Worm (Caenorhabditis elegans): Measurements from ENCODE around the gene cnc-4.

Gene cnc-4

DNA sequence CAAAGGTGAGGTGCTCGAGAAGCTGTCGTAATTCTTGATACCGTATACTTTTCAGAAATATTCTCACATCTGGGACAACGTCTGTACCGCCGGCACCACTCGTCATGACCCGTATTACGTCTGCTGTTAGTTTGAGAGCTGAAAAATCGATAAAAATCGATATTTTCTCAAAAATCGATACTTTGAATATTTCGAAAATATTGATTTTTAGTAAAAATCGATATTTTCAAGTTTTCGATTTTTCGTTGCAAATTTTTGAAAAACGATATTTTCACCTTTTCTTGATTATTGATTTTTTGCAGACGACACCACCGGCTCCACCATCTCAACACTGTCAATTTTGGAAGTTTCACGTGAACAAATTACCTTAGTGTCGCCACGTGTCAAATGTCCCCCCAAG, 48.8 kb downstream of the cnc-4 start:
- TF ChIP-seq ama-1 (optimal IDR thresholded peaks at IDR 0.05) (no peak), fos-1 (tag; optimal IDR thresholded peaks at IDR 0.05) (no peak), ceh-82 (tag; optimal IDR thresholded peaks at IDR 0.05) (no peak), blmp-1 (tag; optimal IDR thresholded peaks at IDR 0.05; ENCODE audit: insufficient read depth) (no peak), nhr-21 (tag; optimal IDR thresholded peaks at IDR 0.05) (no peak), unc-39 (tag; optimal IDR thresholded peaks at IDR 0.05) (no peak), mbf-1 (tag; optimal IDR thresholded peaks at IDR 0.05) (no peak), nhr-6 (tag; optimal IDR thresholded peaks at IDR 0.05) (no peak), unc-55 (GFP tag; optimal IDR thresholded peaks at IDR 0.05) (no peak), nhr-25 (tag; optimal IDR thresholded peaks at IDR 0.05) (no peak), nhr-23 (tag; optimal IDR thresholded peaks at IDR 0.05) (no peak), ZK546.5 (tag; optimal IDR thresholded peaks at IDR 0.05) (no peak), mab-5 (tag; optimal IDR thresholded peaks at IDR 0.05) (no peak), ztf-4 (tag; optimal IDR thresholded peaks at IDR 0.05) (no peak), zag-1 (tag; optimal IDR thresholded peaks at IDR 0.05) (no peak), lin-11 (tag; optimal IDR thresholded peaks at IDR 0.05) (no peak), sma-3 (GFP tag; optimal IDR thresholded peaks at IDR 0.05) (no peak), skn-1 (tag; optimal IDR thresholded peaks at IDR 0.05) (no peak), ztf-1 (GFP tag; conservative IDR thresholded peaks at IDR 0.05) (no peak), ceh-16 (tag; optimal IDR thresholded peaks at IDR 0.05) (no peak)

Measured in whole organism, L2 larva.